Worm (Caenorhabditis elegans) whole organism, young adult: ENCODE measurements around the gene M6.4.

Experiments used
- F49E8.2 ChIP-seq: sonication (generic microtip); optimal IDR thresholded peaks from 3 replicates; lab custom pipeline; 2017; ENCODE audit warnings: missing genetic modification characterization, mild to moderate bottlenecking, missing compliant biosample characterization, antibody characterized with exemption, moderate library complexity; ENCODE audit not compliant: insufficient read depth
- F52B5.7 ChIP-seq: sonication (generic microtip); optimal IDR thresholded peaks from 2 replicates; lab custom pipeline; 2016; ENCODE audit warnings: mild to moderate bottlenecking, missing genetic modification characterization, missing compliant biosample characterization
- F57A8.1 ChIP-seq: fragments of 200-800 bp; sonication (Bioruptor generic); optimal IDR thresholded peaks from 2 replicates; lab custom pipeline; 2018; ENCODE audit warnings: mild to moderate bottlenecking, missing genetic modification characterization, moderate library complexity, missing compliant biosample characterization
- T07F8.4 ChIP-seq: sonication (generic microtip); optimal IDR thresholded peaks from 2 replicates; lab custom pipeline; 2016; ENCODE audit warnings: mild to moderate bottlenecking, missing genetic modification characterization, moderate library complexity, missing compliant biosample characterization
- attf-3 ChIP-seq: fragments of 200-800 bp; sonication (Bioruptor generic); conservative IDR thresholded peaks from 2 replicates; pipeline ENCODE4 v1.3.6; 2022; ENCODE audit warnings: missing genetic modification reagents, missing genetic modification characterization, missing compliant biosample characterization
- bed-2 ChIP-seq: fragments of 200-800 bp; sonication (Bioruptor generic); IDR thresholded peaks from 2 replicates; pipeline ENCODE4 v1.3.6; 2022; ENCODE audit warnings: missing genetic modification reagents, missing genetic modification characterization, missing compliant biosample characterization
- madf-10 ChIP-seq: sonication (generic microtip); optimal IDR thresholded peaks from 2 replicates; lab custom pipeline; 2016; ENCODE audit warnings: mild to moderate bottlenecking, missing genetic modification characterization, missing compliant biosample characterization
- mel-28 ChIP-seq: sonication (generic microtip); optimal IDR thresholded peaks from 2 replicates; lab custom pipeline; 2016; ENCODE audit warnings: borderline replicate concordance, mild to moderate bottlenecking, missing genetic modification characterization, missing compliant biosample characterization
- nhr-27 ChIP-seq: fragments of 200-800 bp; sonication (Bioruptor generic); optimal IDR thresholded peaks from 2 replicates; lab custom pipeline; 2018; ENCODE audit warnings: mild to moderate bottlenecking, missing genetic modification characterization, moderate library complexity, missing compliant biosample characterization
- somi-1 ChIP-seq: fragments of 200-800 bp; sonication (Bioruptor generic); optimal IDR thresholded peaks from 2 replicates; lab custom pipeline; 2018; ENCODE audit warnings: mild to moderate bottlenecking, missing genetic modification characterization, missing compliant biosample characterization
- tbx-9 ChIP-seq: sonication (generic microtip); optimal IDR thresholded peaks from 2 replicates; lab custom pipeline; 2016; ENCODE audit warnings: borderline replicate concordance, missing genetic modification characterization, inconsistent platforms, missing compliant biosample characterization
- xnd-1 ChIP-seq: sonication (generic microtip); optimal IDR thresholded peaks from 2 replicates; lab custom pipeline; 2016; ENCODE audit warnings: missing genotype, missing genetic modification reagents, missing genetic modification characterization, missing compliant biosample characterization

ce11 chrX:599476-599875 lies 29.5 kb upstream of the M6.4 start, which contains the start of gene F13C5.3:
- TF ChIP-seq T07F8.4 (tag; lab: Kevin White, UChicago) (no peak), xnd-1 (no peak), bed-2 (GFP tag; lab: Robert Waterston, UW) (no peak), attf-3 (GFP tag; lab: Robert Waterston, UW) (no peak), F52B5.7 (tag; lab: Kevin White, UChicago) (no peak), F57A8.1 (GFP tag; lab: Kevin White, UChicago) (no peak), F49E8.2 (tag; lab: Kevin White, UChicago) (no peak), somi-1 (GFP tag; lab: Kevin White, UChicago) (no peak), madf-10 (tag; lab: Kevin White, UChicago) (no peak), mel-28 (no peak), nhr-27 (tag; lab: Kevin White, UChicago) (no peak), tbx-9 (no peak)
